Fruit fly (Drosophila melanogaster) whole organism, wandering third instar larva: Measurements from ENCODE around the gene CG17633.

ENCODE experiments used
- Abd-B ChIP-seq: fragments of >200 bp; optimal IDR thresholded peaks from 2 replicates; lab custom pipeline; 2017; ENCODE audit warnings: missing biosample characterization, missing genetic modification characterization
- CG9705 ChIP-seq: fragments of 200-800 bp; sonication (Bioruptor generic); optimal IDR thresholded peaks from 2 replicates; lab custom pipeline; 2018; ENCODE audit warnings: missing biosample characterization, mild to moderate bottlenecking, missing genetic modification characterization
- CrebA ChIP-seq: fragments of 200-800 bp; sonication (Bioruptor generic); optimal IDR thresholded peaks from 2 replicates; lab custom pipeline; 2016; ENCODE audit warnings: missing biosample characterization, mild to moderate bottlenecking, missing genetic modification characterization, borderline replicate concordance
- Dif ChIP-seq: fragments of 200-275, 200-300 bp; sonication (Bioruptor generic); optimal IDR thresholded peaks from 2 replicates; lab custom pipeline; 2018; ENCODE audit warnings: missing biosample characterization, missing genetic modification characterization; ENCODE audit not compliant: partially characterized antibody
- GATAd ChIP-seq: sonication (Bioruptor generic); optimal IDR thresholded peaks from 2 replicates; lab custom pipeline; 2016; ENCODE audit warnings: missing biosample characterization, missing genetic modification characterization
- HLH106 ChIP-seq: fragments of 200-800 bp; optimal IDR thresholded peaks from 3 replicates; lab custom pipeline; 2019; ENCODE audit warnings: missing biosample characterization, mild to moderate bottlenecking, missing genetic modification characterization, moderate library complexity
- Hnf4 ChIP-seq: fragments of 200-800 bp; sonication (Bioruptor generic); optimal IDR thresholded peaks from 2 replicates; lab custom pipeline; 2016; ENCODE audit warnings: missing biosample characterization, mild to moderate bottlenecking, missing genetic modification characterization
- Jra ChIP-seq: sonication (Bioruptor generic); optimal IDR thresholded peaks from 2 replicates; lab custom pipeline; 2016; ENCODE audit warnings: missing biosample characterization, missing genetic modification characterization
- Myc ChIP-seq: fragments of >200 bp; optimal IDR thresholded peaks from 2 replicates; lab custom pipeline; 2017
- N ChIP-seq: fragments of >200 bp; optimal IDR thresholded peaks from 2 replicates; lab custom pipeline; 2018; ENCODE audit warnings: missing biosample characterization, missing external identifiers, missing genetic modification characterization
- OdsH ChIP-seq: fragments of 200-800 bp; sonication (Bioruptor generic); optimal IDR thresholded peaks from 2 replicates; lab custom pipeline; 2016; ENCODE audit warnings: missing biosample characterization, mild to moderate bottlenecking, missing genetic modification characterization
- Rel ChIP-seq, 2 experiments: fragments of 200-800 bp; sonication (Bioruptor generic) in 1 of 2; optimal IDR thresholded peaks; 2 replicates in 1 of 2; 3 replicates in 1 of 2; lab custom pipeline; 2016 to 2019; ENCODE audit warnings: mild to moderate bottlenecking in 2 of 2, missing biosample characterization in 2 of 2, missing genetic modification characterization in 2 of 2, moderate library complexity in 1 of 2
- Sp1 ChIP-seq: fragments of 200-800 bp; sonication (Bioruptor generic); optimal IDR thresholded peaks from 3 replicates; lab custom pipeline; 2019; ENCODE audit warnings: missing biosample characterization, mild to moderate bottlenecking, missing genetic modification characterization, moderate library complexity
- Vsx2 ChIP-seq: fragments of 200-300, 225-300 bp; sonication (Bioruptor generic); optimal IDR thresholded peaks from 2 replicates; lab custom pipeline; 2018; ENCODE audit warnings: missing biosample characterization, missing genetic modification characterization; ENCODE audit not compliant: partially characterized antibody
- br ChIP-seq: fragments of 200-800 bp; sonication (Bioruptor generic); optimal IDR thresholded peaks from 2 replicates; lab custom pipeline; 2016; ENCODE audit warnings: missing biosample characterization, missing genetic modification characterization
- brk ChIP-seq: fragments of 200-800 bp; sonication (Bioruptor generic); optimal IDR thresholded peaks from 2 replicates; lab custom pipeline; 2016; ENCODE audit warnings: missing biosample characterization, mild to moderate bottlenecking, missing genetic modification characterization
- dmrt93B ChIP-seq: fragments of 200-800 bp; sonication (Bioruptor generic); optimal IDR thresholded peaks from 2 replicates; lab custom pipeline; 2018; ENCODE audit warnings: missing biosample characterization, mild to moderate bottlenecking, missing genetic modification characterization
- ey ChIP-seq: fragments of 200-800 bp; sonication (Bioruptor generic); optimal IDR thresholded peaks from 2 replicates; lab custom pipeline; 2016; ENCODE audit warnings: missing biosample characterization, missing genetic modification characterization
- foxo ChIP-seq, 2 experiments: fragments of 200-800 bp; sonication (Bioruptor generic); optimal IDR thresholded peaks; 2 replicates in 1 of 2; 3 replicates in 1 of 2; lab custom pipeline; 2016 to 2017; ENCODE audit warnings: missing biosample characterization in 2 of 2, missing genetic modification characterization in 2 of 2
- fru ChIP-seq: fragments of 200-800 bp; sonication (Bioruptor generic); optimal IDR thresholded peaks from 3 replicates; lab custom pipeline; 2016; ENCODE audit warnings: missing biosample characterization, mild to moderate bottlenecking, missing genetic modification characterization
- h ChIP-seq: fragments of 200-800 bp; sonication (Bioruptor generic); optimal IDR thresholded peaks from 3 replicates; lab custom pipeline; 2016; ENCODE audit warnings: missing biosample characterization, mild to moderate bottlenecking, missing genetic modification characterization
- jim ChIP-seq: fragments of 175-275, 200-325 bp; sonication (Bioruptor generic); optimal IDR thresholded peaks from 2 replicates; lab custom pipeline; 2016; ENCODE audit warnings: missing biosample characterization, mild to moderate bottlenecking, missing genetic modification characterization
- lola ChIP-seq: fragments of >200 bp; optimal IDR thresholded peaks from 2 replicates; lab custom pipeline; 2017; ENCODE audit warnings: missing biosample characterization, missing genetic modification characterization
- psq ChIP-seq: fragments of 200-800 bp; sonication (Bioruptor generic); optimal IDR thresholded peaks from 3 replicates; lab custom pipeline; 2017; ENCODE audit warnings: missing biosample characterization, mild to moderate bottlenecking, missing genetic modification characterization, moderate library complexity
- rgr ChIP-seq: fragments of 200-800 bp; sonication (Bioruptor generic); optimal IDR thresholded peaks from 3 replicates; lab custom pipeline; 2016; ENCODE audit warnings: missing biosample characterization, mild to moderate bottlenecking, missing genetic modification characterization
- sage ChIP-seq: fragments of 200-800 bp; sonication (Bioruptor generic); optimal IDR thresholded peaks from 2 replicates; lab custom pipeline; 2016; ENCODE audit warnings: missing biosample characterization, mild to moderate bottlenecking, missing genetic modification characterization
- sv ChIP-seq: fragments of 200-800 bp; sonication (Bioruptor generic); optimal IDR thresholded peaks from 3 replicates; lab custom pipeline; 2016; ENCODE audit warnings: missing biosample characterization, missing genetic modification characterization
- tai ChIP-seq: sonication (Bioruptor generic); optimal IDR thresholded peaks from 2 replicates; lab custom pipeline; 2016; ENCODE audit warnings: missing biosample characterization, missing genetic modification characterization
- usp ChIP-seq: fragments of >200 bp; optimal IDR thresholded peaks from 2 replicates; lab custom pipeline; 2017; ENCODE audit warnings: missing biosample characterization, missing genetic modification characterization
- woc ChIP-seq: sonication (Bioruptor generic); optimal IDR thresholded peaks from 2 replicates; lab custom pipeline; 2016; ENCODE audit warnings: missing biosample characterization, mild to moderate bottlenecking, missing genetic modification characterization

CG17633 gene

DNA sequence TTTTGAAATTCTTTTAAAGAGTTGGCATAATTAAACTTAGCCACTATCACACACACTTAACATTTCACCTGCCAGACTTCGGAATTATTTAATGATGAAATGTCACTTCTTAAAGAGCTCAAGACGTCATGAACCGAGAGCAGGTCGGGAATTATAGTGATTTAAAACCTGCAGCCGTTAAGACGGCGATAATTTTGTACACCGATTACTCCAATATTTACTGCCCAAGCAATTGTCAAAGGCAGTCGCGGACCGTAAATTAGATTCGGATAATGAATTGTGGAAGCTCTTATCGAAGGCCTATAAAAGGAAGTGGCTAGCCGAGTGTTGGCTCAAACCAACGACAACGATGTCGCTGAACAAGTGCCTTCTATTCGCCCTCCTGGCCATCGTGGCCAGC is at the start of gene CG17633:
Gene CG17633 (plus strand): TSS at position 326 of the 400 bp plus-strand sequence.
- no peak for TF ChIP-seq CrebA (GFP tag; lab: Kevin White, UChicago)
- no peak for TF ChIP-seq jim
- no peak for TF ChIP-seq Abd-B (GFP tag; lab: Kevin White, UChicago)
- no peak for TF ChIP-seq fru (GFP tag; lab: Kevin White, UChicago)
- TF ChIP-seq N = no peak
- no peak for TF ChIP-seq woc (GFP tag; lab: Kevin White, UChicago)
- no peak for TF ChIP-seq HLH106
- no peak for TF ChIP-seq sage (GFP tag; lab: Kevin White, UChicago)
- no peak for TF ChIP-seq usp (GFP tag; lab: Kevin White, UChicago)

DNA sequence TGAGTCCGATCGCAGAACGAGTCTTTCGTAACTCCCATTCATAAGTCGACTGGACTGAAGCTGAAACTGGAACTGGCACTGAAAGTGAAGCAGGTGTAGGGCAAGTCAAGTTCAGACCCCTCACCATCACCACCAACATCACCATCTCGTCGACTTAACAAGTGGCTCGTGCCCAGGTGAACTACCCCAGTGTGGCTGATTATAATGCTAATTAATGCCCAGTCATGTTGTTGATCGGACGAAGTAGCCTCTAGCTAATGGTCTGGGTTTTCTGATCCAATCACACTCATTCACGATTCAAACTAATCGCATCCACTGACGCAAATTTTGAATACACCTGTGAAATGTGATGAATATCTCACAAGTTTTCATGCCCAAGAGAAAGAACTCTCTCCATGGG is 40.1 kb upstream of the CG17633 start:
- TF ChIP-seq psq = no peak
- TF ChIP-seq h (GFP tag; lab: Kevin White, UChicago) = peak; percentile 24

DNA sequence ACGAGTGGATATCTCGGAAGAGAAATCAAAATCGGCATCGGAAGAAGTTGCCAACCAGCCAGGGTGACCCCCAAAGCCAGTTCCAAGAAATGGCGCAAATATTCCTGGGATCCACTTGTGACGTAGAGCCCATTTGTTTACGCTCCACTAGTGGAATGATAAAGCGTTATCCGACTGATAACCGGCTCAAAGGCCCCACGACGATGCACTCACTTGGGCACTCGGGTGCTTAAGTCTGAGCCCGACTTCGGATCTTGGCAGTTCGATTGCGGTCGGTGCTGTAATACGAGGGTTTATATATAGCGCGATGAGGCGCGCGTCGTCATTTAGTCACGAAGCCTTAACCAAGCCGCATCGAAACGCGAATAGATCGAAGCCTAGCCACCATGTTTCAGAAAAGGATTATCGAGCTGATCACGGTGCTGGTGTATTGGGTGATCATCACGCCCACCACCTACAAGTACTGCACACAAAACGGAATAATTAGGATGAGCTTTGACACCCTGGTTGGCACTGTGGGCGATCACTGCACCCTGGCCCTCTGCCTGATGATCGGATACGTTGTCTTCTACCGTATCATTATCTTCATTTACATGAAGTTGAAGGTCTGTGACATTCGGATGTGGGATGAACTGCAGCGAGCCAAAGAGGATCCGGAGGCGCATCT is 39.1 kb upstream of the CG17633 start, which contains the start of gene CG13116:
Gene CG13116 (plus strand): TSS at position 323 of the 667 bp plus-strand sequence.
- TF ChIP-seq Abd-B (GFP tag; lab: Kevin White, UChicago) (no peak), foxo (GFP tag; optimal IDR thresholded peaks at IDR 0.05; lab: Kevin White, UChicago) (no peak), Rel (GFP tag; optimal IDR thresholded peaks at IDR 0.05; lab: Kevin White, UChicago) (no peak), Rel (tag; optimal IDR thresholded peaks at IDR 0.05; lab: Kevin White, UChicago) (peak; percentile 82), fru (GFP tag; lab: Kevin White, UChicago) (no peak)

DNA sequence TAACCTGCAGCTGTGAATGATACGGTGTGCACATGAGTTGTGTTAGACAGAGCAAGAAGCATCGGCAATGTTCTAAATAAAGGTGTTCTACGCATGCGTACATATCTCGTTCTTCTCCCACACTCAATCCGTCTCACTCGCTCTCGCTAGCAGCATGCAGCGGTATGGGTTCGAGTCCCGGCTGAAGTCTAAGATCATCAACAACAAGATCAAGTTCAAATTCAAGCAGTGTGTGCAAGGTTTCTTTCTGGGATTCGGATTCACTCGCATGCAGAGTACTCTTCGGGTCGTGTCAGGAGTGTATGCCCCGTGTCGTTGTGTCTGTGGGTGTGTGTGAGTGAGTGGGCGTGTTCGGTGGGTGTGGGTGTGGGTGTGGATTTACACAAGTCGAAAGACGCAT is 37.6 kb upstream of the CG17633 start:
- no peak for TF ChIP-seq brk
- TF ChIP-seq Jra (GFP tag; lab: Kevin White, UChicago) = no peak
- no peak for TF ChIP-seq Vsx2 (GFP tag; lab: Kevin White, UChicago)
- no peak for TF ChIP-seq jim
- TF ChIP-seq Myc (lab: Kevin White, UChicago) = peak; percentile 72
- no peak for TF ChIP-seq tai (GFP tag; lab: Kevin White, UChicago)
- TF ChIP-seq Rel (GFP tag; optimal IDR thresholded peaks at IDR 0.05; lab: Kevin White, UChicago) = no peak
- TF ChIP-seq Rel (tag; optimal IDR thresholded peaks at IDR 0.05; lab: Kevin White, UChicago) = no peak
- TF ChIP-seq GATAd = no peak
- no peak for TF ChIP-seq CrebA (GFP tag; lab: Kevin White, UChicago)

DNA sequence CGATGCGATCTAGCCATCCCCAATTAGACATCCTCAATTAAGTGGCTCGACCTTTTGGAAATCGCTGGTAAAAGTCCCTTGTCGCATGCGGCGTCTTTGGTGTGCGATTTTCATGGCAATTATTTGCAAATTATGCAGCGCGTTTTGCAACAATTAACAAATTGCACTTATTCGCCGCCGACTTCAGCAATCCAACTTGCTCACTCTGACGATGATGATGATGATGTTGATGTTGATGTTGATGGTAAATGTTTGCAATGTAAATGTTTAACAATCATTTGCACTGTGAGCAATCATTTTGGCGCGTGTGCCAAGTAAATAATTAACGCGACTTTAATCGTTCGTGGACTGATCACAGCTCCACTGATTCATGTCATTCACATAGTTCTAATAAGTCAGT is 34.7 kb upstream of the CG17633 start:
- TF ChIP-seq tai (GFP tag; lab: Kevin White, UChicago) (no peak), Hnf4 (GFP tag; lab: Kevin White, UChicago) (no peak), sv (no peak), lola (GFP tag; lab: Kevin White, UChicago) (no peak), Sp1 (GFP tag; lab: Kevin White, UChicago) (no peak), OdsH (GFP tag; lab: Kevin White, UChicago) (no peak), br (GFP tag; lab: Kevin White, UChicago) (no peak), woc (GFP tag; lab: Kevin White, UChicago) (no peak), fru (GFP tag; lab: Kevin White, UChicago) (no peak), Rel (GFP tag; optimal IDR thresholded peaks at IDR 0.05; lab: Kevin White, UChicago) (no peak), Rel (tag; optimal IDR thresholded peaks at IDR 0.05; lab: Kevin White, UChicago) (no peak), ey (no peak), Dif (GFP tag; lab: Kevin White, UChicago) (no peak), dmrt93B (GFP tag; lab: Kevin White, UChicago) (no peak), CG9705 (GFP tag; lab: Kevin White, UChicago) (no peak), rgr (GFP tag; lab: Kevin White, UChicago) (no peak), Jra (GFP tag; lab: Kevin White, UChicago) (no peak)
- TF ChIP-seq, all 38 proteins: peak for 0
